Worm (Caenorhabditis elegans) whole organism, early embryonic: ENCODE measurements around the gene C10E2.5.

Experiments
- B0310.2 ChIP-seq: sonication (generic microtip); optimal IDR thresholded peaks from 2 replicates; lab custom pipeline; 2016; ENCODE audit warnings: mild to moderate bottlenecking, missing genetic modification characterization, missing compliant biosample characterization
- F13C5.2 ChIP-seq: sonication (generic microtip); optimal IDR thresholded peaks from 2 replicates; lab custom pipeline; 2017; ENCODE audit warnings: mild to moderate bottlenecking, missing genetic modification characterization, inconsistent platforms, missing compliant biosample characterization
- aly-1 ChIP-seq: sonication (generic microtip); optimal IDR thresholded peaks from 2 replicates; lab custom pipeline; 2016; ENCODE audit warnings: missing genetic modification characterization, missing compliant biosample characterization
- ama-1 ChIP-seq: fragments of 150-350 bp; optimal IDR thresholded peaks from 2 replicates; lab custom pipeline; 2014
- ceh-13 ChIP-seq: fragments of 200-800 bp; sonication (Bioruptor generic); optimal IDR thresholded peaks from 2 replicates; lab custom pipeline; 2018; ENCODE audit warnings: mild to moderate bottlenecking, missing genetic modification characterization, missing compliant biosample characterization
- ceh-36 ChIP-seq: sonication (generic microtip); optimal IDR thresholded peaks from 2 replicates; lab custom pipeline; 2016; ENCODE audit warnings: missing genetic modification characterization, inconsistent platforms, missing compliant biosample characterization
- ets-7 ChIP-seq: sonication (generic microtip); optimal IDR thresholded peaks from 2 replicates; lab custom pipeline; 2016; ENCODE audit warnings: missing genotype, missing genetic modification characterization, missing compliant biosample characterization
- flt-1 ChIP-seq: fragments of 200-800 bp; sonication (Bioruptor generic); IDR thresholded peaks from 2 replicates; pipeline ENCODE4 v1.3.6; 2022; ENCODE audit warnings: missing genetic modification characterization, missing compliant biosample characterization
- hmbx-1 ChIP-seq: sonication (generic microtip); optimal IDR thresholded peaks from 2 replicates; lab custom pipeline; 2016; ENCODE audit warnings: mild to moderate bottlenecking, missing genetic modification characterization, missing compliant biosample characterization
- hmg-4 ChIP-seq: fragments of 200-800 bp; sonication (Bioruptor generic); optimal IDR thresholded peaks from 2 replicates; lab custom pipeline; 2018; ENCODE audit warnings: mild to moderate bottlenecking, missing genetic modification characterization, missing compliant biosample characterization
- hnd-1 ChIP-seq: sonication (generic microtip); optimal IDR thresholded peaks from 2 replicates; lab custom pipeline; 2016; ENCODE audit warnings: missing genetic modification characterization, missing compliant biosample characterization
- pes-1 ChIP-seq: fragments of 200-800 bp; sonication (Bioruptor generic); IDR thresholded peaks from 2 replicates; pipeline ENCODE4 v1.3.6; 2022; ENCODE audit warnings: missing genetic modification reagents, missing genetic modification characterization, missing compliant biosample characterization
- scrt-1 ChIP-seq: fragments of 200-800 bp; sonication (Bioruptor generic); IDR thresholded peaks from 2 replicates; pipeline ENCODE4 v1.3.6; 2022; ENCODE audit warnings: missing genetic modification characterization, missing compliant biosample characterization
- sea-1 ChIP-seq: fragments of 200-800 bp; sonication (Bioruptor generic); conservative IDR thresholded peaks from 2 replicates; pipeline ENCODE4 v1.3.6; 2022; ENCODE audit warnings: missing genetic modification characterization, missing compliant biosample characterization
- tbx-11 ChIP-seq: fragments of 200-800 bp; sonication (Bioruptor generic); IDR thresholded peaks from 2 replicates; pipeline ENCODE4 v1.3.6; 2022; ENCODE audit warnings: missing genetic modification characterization, missing compliant biosample characterization
- tbx-37 ChIP-seq: fragments of 200-800 bp; sonication (Bioruptor generic); conservative IDR thresholded peaks from 2 replicates; pipeline ENCODE4 v1.3.6; 2022; ENCODE audit warnings: missing genetic modification reagents, missing genetic modification characterization, missing compliant biosample characterization
- tra-4 ChIP-seq: sonication (generic microtip); optimal IDR thresholded peaks from 2 replicates; lab custom pipeline; 2017; ENCODE audit warnings: missing genetic modification characterization, missing compliant biosample characterization

The C10E2.5 gene

ce11 chrX:16754474-16754873, at the start of gene C10E2.5:
Gene C10E2.5, minus strand, starts transcription at chrX:16754574.
- no peak for TF ChIP-seq ama-1 (lab: Kevin White, UChicago)
- no peak for TF ChIP-seq hmg-4 (GFP tag; lab: Kevin White, UChicago)
- no peak for TF ChIP-seq hnd-1 (tag; lab: Kevin White, UChicago)
- no peak for TF ChIP-seq hmbx-1 (tag; lab: Kevin White, UChicago)
- TF ChIP-seq aly-1 (tag; lab: Kevin White, UChicago), result no peak
- TF ChIP-seq sea-1, result no peak

- TF ChIP-seq tbx-37 (no peak), scrt-1 (GFP tag; lab: Robert Waterston, UW) (no peak), pes-1 (GFP tag; lab: Robert Waterston, UW) (no peak), ets-7 (tag; lab: Kevin White, UChicago) (no peak), tra-4 (tag; lab: Kevin White, UChicago) (no peak), aly-1 (tag; lab: Kevin White, UChicago) (no peak), ama-1 (lab: Kevin White, UChicago) (no peak), ceh-36 (tag; lab: Kevin White, UChicago) (no peak), tbx-11 (GFP tag; lab: Robert Waterston, UW) (no peak), B0310.2 (tag; lab: Kevin White, UChicago) (no peak), hmg-4 (GFP tag; lab: Kevin White, UChicago) (no peak), sea-1 (no peak), hnd-1 (tag; lab: Kevin White, UChicago) (no peak), ceh-13 (GFP tag; lab: Kevin White, UChicago) (no peak), F13C5.2 (no peak), hmbx-1 (tag; lab: Kevin White, UChicago) (no peak)
Measured at ce11 chrX:16803545-16803944, 49.2 kb upstream of the C10E2.5 start.

- TF ChIP-seq tbx-37 (no peak), F13C5.2 (peak; percentile 42), hmg-4 (GFP tag; lab: Kevin White, UChicago) (peak; percentile 37), hnd-1 (tag; lab: Kevin White, UChicago) (no peak), flt-1 (GFP tag; lab: Robert Waterston, UW) (no peak)
Measured at ce11 chrX:16799065-16799663, 44.8 kb upstream of the C10E2.5 start.

ce11 chrX:16798621-16799020, 44.2 kb upstream of the C10E2.5 start:
- TF ChIP-seq F13C5.2, result no peak
- no peak for TF ChIP-seq tbx-11 (GFP tag; lab: Robert Waterston, UW)

- TF ChIP-seq hmg-4 (GFP tag; lab: Kevin White, UChicago) (peak; percentile 50), ceh-13 (GFP tag; lab: Kevin White, UChicago) (no peak), aly-1 (tag; lab: Kevin White, UChicago) (peak; percentile 16)
Measured at ce11 chrX:16796826-16797225, 42.5 kb upstream of the C10E2.5 start.

- TF ChIP-seq tra-4 (tag; lab: Kevin White, UChicago) (no peak), scrt-1 (GFP tag; lab: Robert Waterston, UW) (no peak), ets-7 (tag; lab: Kevin White, UChicago) (no peak), flt-1 (GFP tag; lab: Robert Waterston, UW) (no peak), ceh-36 (tag; lab: Kevin White, UChicago) (no peak), hmg-4 (GFP tag; lab: Kevin White, UChicago) (no peak), tbx-11 (GFP tag; lab: Robert Waterston, UW) (no peak), ama-1 (lab: Kevin White, UChicago) (no peak), hmbx-1 (tag; lab: Kevin White, UChicago) (no peak), hnd-1 (tag; lab: Kevin White, UChicago) (no peak), aly-1 (tag; lab: Kevin White, UChicago) (no peak), pes-1 (GFP tag; lab: Robert Waterston, UW) (no peak), tbx-37 (no peak), ceh-13 (GFP tag; lab: Kevin White, UChicago) (no peak), F13C5.2 (no peak), sea-1 (no peak)
Measured at ce11 chrX:16795978-16796377, 41.6 kb upstream of the C10E2.5 start, which contains the start of gene aak-2. Gene aak-2, plus strand, starts transcription at chrX:16796087.

- TF ChIP-seq hmbx-1 (tag; lab: Kevin White, UChicago), result no peak
- no peak for TF ChIP-seq tbx-11 (GFP tag; lab: Robert Waterston, UW)
- no peak for TF ChIP-seq B0310.2 (tag; lab: Kevin White, UChicago)
- no peak for TF ChIP-seq scrt-1 (GFP tag; lab: Robert Waterston, UW)
- no peak for TF ChIP-seq ama-1 (lab: Kevin White, UChicago)
- no peak for TF ChIP-seq F13C5.2
Measured at ce11 chrX:16793470-16793869, 39.1 kb upstream of the C10E2.5 start.

ce11 chrX:16792700-16793176, 38.4 kb upstream of the C10E2.5 start, which contains the start of gene got-1.2:
Gene got-1.2, minus strand, starts transcription at chrX:16793126.
- no peak for TF ChIP-seq ceh-13 (GFP tag; lab: Kevin White, UChicago)
- TF ChIP-seq ceh-36 (tag; lab: Kevin White, UChicago), result no peak
- no peak for TF ChIP-seq hmbx-1 (tag; lab: Kevin White, UChicago)
- TF ChIP-seq tbx-11 (GFP tag; lab: Robert Waterston, UW), result no peak
- no peak for TF ChIP-seq ama-1 (lab: Kevin White, UChicago)
- no peak for TF ChIP-seq hnd-1 (tag; lab: Kevin White, UChicago)
